Worm (Caenorhabditis elegans): Measurements from ENCODE around the gene F26F4.8.

ce11 chrIII:4883429-4883828, 21.8 kb downstream of the F26F4.8 start, which contains the start of gene clec-5:
- TF ChIP-seq mes-2 (tag; optimal IDR thresholded peaks at IDR 0.05; ENCODE audit: poor library complexity, severe bottlenecking): no peak
- no peak for TF ChIP-seq zag-1 (tag; optimal IDR thresholded peaks at IDR 0.05)
- no peak for TF ChIP-seq gei-8 (GFP tag; optimal IDR thresholded peaks at IDR 0.05)
- TF ChIP-seq unc-39 (tag; optimal IDR thresholded peaks at IDR 0.05): no peak
- no peak for TF ChIP-seq lsy-2 (tag; optimal IDR thresholded peaks at IDR 0.05)
- TF ChIP-seq saeg-2 (GFP tag; IDR thresholded peaks at IDR 0.05): no peak
- no peak for TF ChIP-seq daf-8 (GFP tag; IDR thresholded peaks at IDR 0.05)
- TF ChIP-seq nhr-6 (tag; optimal IDR thresholded peaks at IDR 0.05): no peak
- TF ChIP-seq pqm-1 (tag; optimal IDR thresholded peaks at IDR 0.05): peak; percentile 56
